Fruit fly (Drosophila melanogaster): ENCODE measurements around the gene dmGlut.
A peak's percentile ranks its signal among the peaks of the same experiment; 100 is the strongest.
"Not testable (repeated sequence)": the region's sequence is repeated elsewhere in the genome, so short reads cannot be mapped to it uniquely, and the experiment has no call there.

Gene dmGlut

DNA sequence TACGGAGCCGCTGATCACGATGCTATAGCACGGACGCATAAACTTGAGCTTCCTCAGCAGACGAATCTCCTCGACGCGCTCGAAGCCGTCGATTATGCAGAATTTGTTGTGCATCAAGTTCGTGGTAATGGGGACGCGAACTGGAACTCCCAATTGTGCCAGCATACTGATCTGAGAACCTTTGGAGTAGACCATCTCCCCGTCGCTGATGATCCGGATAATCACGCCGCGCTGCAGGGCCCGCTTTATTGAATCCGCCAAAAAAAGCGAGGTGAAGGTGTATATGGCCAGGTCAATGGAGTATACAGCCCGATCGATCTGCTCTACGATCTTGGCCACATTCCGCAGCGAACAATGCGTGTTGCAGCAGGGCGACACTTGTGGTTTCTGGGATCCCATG is 38.0 kb upstream of the dmGlut start:
- no peak for TF ChIP-seq eg (GFP tag; IDR thresholded peaks at IDR 0.05)

DNA sequence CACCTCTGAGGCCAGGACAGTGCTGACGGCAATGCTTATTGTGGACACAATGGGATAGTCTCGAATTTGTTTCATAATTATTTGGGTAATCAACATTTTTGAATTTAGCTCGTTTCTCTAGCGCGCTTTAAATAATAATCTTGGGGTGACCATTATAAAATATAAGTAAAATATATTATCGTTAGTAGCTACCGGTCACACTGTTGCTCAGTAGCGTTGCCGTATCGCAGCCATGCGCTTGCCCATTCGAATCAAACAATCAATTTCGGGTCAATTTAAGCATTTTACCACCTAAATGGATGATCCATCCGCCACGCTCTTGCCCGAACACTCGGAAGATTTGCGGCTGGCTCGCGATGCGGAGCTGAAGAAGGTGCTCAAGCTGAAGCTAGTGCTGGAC is 37.5 kb upstream of the dmGlut start, which contains the start of the genes zuc and dgt2:
Gene zuc, minus strand, starts transcription at position 154 of the 400 bp plus-strand sequence.
Gene dgt2, plus strand, starts transcription at position 208 of the 400 bp plus-strand sequence.
- TF ChIP-seq spab (GFP tag; optimal IDR thresholded peaks at IDR 0.05) (no peak), net (GFP tag; optimal IDR thresholded peaks at IDR 0.05) (no peak), Hr4 (GFP tag; optimal IDR thresholded peaks at IDR 0.05) (no peak), CG7368 (GFP tag; optimal IDR thresholded peaks at IDR 0.05) (no peak), acj6 (GFP tag; optimal IDR thresholded peaks at IDR 0.05) (no peak), CG8119 (GFP tag; IDR thresholded peaks at IDR 0.05) (no peak), CG31627 (GFP tag; optimal IDR thresholded peaks at IDR 0.05) (no peak), Lpt (GFP tag; optimal IDR thresholded peaks at IDR 0.05) (no peak), CG1621 (tag; optimal IDR thresholded peaks at IDR 0.05) (no peak), pdm3 (GFP tag; optimal IDR thresholded peaks at IDR 0.05) (no peak), CG6163 (GFP tag; IDR thresholded peaks at IDR 0.05) (no peak), CG11294 (GFP tag; IDR thresholded peaks at IDR 0.05) (no peak), CG10669 (GFP tag; optimal IDR thresholded peaks at IDR 0.05) (no peak)

- TF ChIP-seq Ets96B (tag; optimal IDR thresholded peaks at IDR 0.05), result no peak
- peak; percentile 18 for TF ChIP-seq CG1621 (tag; optimal IDR thresholded peaks at IDR 0.05)
- TF ChIP-seq CG10631 (GFP tag; optimal IDR thresholded peaks at IDR 0.05), result no peak
- peak; percentile 66 for TF ChIP-seq Sox14 (GFP tag; optimal IDR thresholded peaks at IDR 0.05)
- TF ChIP-seq CG6276 (GFP tag; optimal IDR thresholded peaks at IDR 0.05), result no peak
- peak; percentile 5 for TF ChIP-seq dsx (GFP tag; optimal IDR thresholded peaks at IDR 0.05; ENCODE audit: poor library complexity, severe bottlenecking)
- no peak for TF ChIP-seq CG15336 (GFP tag; IDR thresholded peaks at IDR 0.05)
- no peak for TF ChIP-seq spab (GFP tag; optimal IDR thresholded peaks at IDR 0.05)
- peak; percentile 3 for TF ChIP-seq esn (GFP tag; optimal IDR thresholded peaks at IDR 0.05)
- no peak for TF ChIP-seq Met (GFP tag; optimal IDR thresholded peaks at IDR 0.05)
- TF ChIP-seq fkh (GFP tag; optimal IDR thresholded peaks at IDR 0.05), result peak; percentile 78
Measured at dm6 chr2L:11990458-11991065, 36.7 kb upstream of the dmGlut start, which contains the start of gene escl. escl (plus strand) TSS chr2L:11990927.

DNA sequence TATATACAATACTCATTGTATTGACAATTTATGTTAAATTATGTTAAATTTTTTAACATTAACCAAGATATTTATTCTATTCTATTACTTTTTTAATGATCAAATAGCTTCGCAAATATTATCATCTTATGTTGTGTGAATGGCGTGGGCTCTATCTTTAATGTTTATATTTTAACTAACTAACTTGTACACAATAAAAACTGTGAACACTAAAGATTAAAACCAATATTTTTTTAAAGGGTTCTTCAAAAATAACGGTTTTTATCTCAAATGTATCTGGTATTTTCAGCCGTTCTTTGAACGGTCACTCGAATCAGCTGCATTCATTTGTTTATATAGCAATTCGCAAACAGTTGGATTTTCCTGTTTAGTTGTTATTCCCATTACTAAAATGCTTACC is 34.6 kb upstream of the dmGlut start, which contains the start of gene Ada1-2:
Gene Ada1-2, plus strand, starts transcription at position 301 of the 400 bp plus-strand sequence.
- not testable (repeated sequence) for TF ChIP-seq Gug (GFP tag; IDR thresholded peaks at IDR 0.05); CG10631 (GFP tag; optimal IDR thresholded peaks at IDR 0.05); Hr39 (GFP tag; optimal IDR thresholded peaks at IDR 0.05)

DNA sequence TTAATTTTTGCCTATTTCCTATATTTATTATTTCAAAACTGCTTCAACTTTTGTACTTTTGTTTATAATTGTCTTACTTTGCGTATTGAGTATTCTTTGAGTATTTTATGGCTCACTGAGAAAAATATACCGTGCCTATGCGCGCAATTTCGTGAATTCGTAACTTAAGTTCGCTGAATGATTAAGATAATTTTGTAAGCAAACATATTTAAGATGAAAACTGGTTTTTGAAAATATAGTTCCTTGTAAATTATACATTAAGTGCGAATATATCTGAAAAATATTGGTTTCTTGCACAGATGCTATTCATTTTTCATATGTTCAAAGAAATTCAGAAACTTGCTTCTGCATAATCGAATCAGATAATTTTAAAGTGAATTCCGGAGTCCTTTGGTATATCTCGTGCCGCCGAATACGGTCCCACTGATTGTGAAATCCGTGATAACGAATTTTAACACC is 31.9 kb upstream of the dmGlut start, which contains the start of the genes CG18789 and Qtzl:
Gene CG18789, minus strand, starts transcription at position 101 of the 459 bp plus-strand sequence.
Gene Qtzl, plus strand, starts transcription at position 409 of the 459 bp plus-strand sequence.
- TF ChIP-seq net, CG9139, Smox (GFP tag; optimal IDR thresholded peaks at IDR 0.05): not testable (repeated sequence)

dm6 chr2L:11996509-11996908 is 30.7 kb upstream of the dmGlut start, which contains the start of gene Ada1-1:
Ada1-1 (plus strand) TSS chr2L:11996809.
- not testable (repeated sequence) for TF ChIP-seq CG4318, Sox102F, CG8319 (GFP tag; optimal IDR thresholded peaks at IDR 0.05)
